Fruit fly (Drosophila melanogaster) whole organism, adult: ENCODE results near the gene CG6656.

Source experiments
- CG12768 ChIP-seq: fragments of 200-800 bp; sonication (Bioruptor generic); optimal IDR thresholded peaks from 2 replicates; lab custom pipeline; 2017; ENCODE audit warnings: missing biosample characterization, missing genetic modification characterization, mild to moderate bottlenecking, moderate library complexity, missing genetic modification reagents
- CG5204 ChIP-seq: fragments of 200-800 bp; sonication (Bioruptor generic); optimal IDR thresholded peaks from 2 replicates; lab custom pipeline; 2016; ENCODE audit warnings: missing biosample characterization, missing genetic modification characterization
- Crg-1 ChIP-seq: fragments of 200-800 bp; sonication (Bioruptor generic); optimal IDR thresholded peaks from 2 replicates; lab custom pipeline; 2016; ENCODE audit warnings: missing biosample characterization, missing genetic modification characterization
- Hr96 ChIP-seq: fragments of 200-800 bp; sonication (Bioruptor generic); optimal IDR thresholded peaks from 2 replicates; lab custom pipeline; 2016; ENCODE audit warnings: missing biosample characterization, missing genetic modification characterization
- Mnt ChIP-seq: fragments of 200-800 bp; sonication (Bioruptor generic); optimal IDR thresholded peaks from 2 replicates; lab custom pipeline; 2016; ENCODE audit warnings: missing biosample characterization, mild to moderate bottlenecking, missing genetic modification characterization
- cic ChIP-seq: fragments of 200-800 bp; sonication (Bioruptor generic); optimal IDR thresholded peaks from 2 replicates; lab custom pipeline; 2017; ENCODE audit warnings: missing biosample characterization, mild to moderate bottlenecking, missing genetic modification characterization, moderate library complexity
- cnc ChIP-seq, 2 experiments: fragments of >200 bp; optimal IDR thresholded peaks; 2 replicates each; lab custom pipeline; 2017
- toe ChIP-seq: fragments of 200-800 bp; sonication (Bioruptor generic); optimal IDR thresholded peaks from 2 replicates; lab custom pipeline; 2016; ENCODE audit warnings: missing biosample characterization, missing genetic modification characterization

DNA sequence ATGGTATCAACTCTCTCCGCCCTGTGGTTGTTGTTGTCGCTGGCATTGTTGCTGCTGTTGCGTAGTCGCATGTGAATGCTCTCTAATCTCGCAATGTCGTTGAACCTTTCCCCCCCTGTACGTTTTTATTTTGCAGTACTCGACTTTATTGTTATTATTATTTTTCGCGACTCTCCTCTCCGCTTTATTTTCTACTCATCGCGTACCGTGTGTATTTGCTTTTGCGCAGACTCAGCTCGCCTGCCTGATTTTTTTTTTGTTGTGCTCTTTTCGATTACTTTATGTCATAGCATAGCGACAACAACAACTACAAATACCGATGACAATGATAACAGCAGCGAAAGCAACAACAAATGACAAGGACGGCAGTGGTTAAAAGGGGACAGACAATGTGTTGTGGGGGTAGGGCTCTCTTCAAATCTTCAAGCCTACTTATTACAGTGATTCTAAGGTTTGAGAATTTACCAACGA lies 45.6 kb upstream of the CG6656 start:
- TF ChIP-seq Hr96 (GFP tag; lab: Kevin White, UChicago) (no peak), Mnt (no peak), CG5204 (GFP tag; lab: Kevin White, UChicago) (no peak), cnc (optimal IDR thresholded peaks at IDR 0.05; lab: Kevin White, UChicago) (no peak), cic (no peak), CG12768 (GFP tag; lab: Kevin White, UChicago) (no peak), Crg-1 (no peak), toe (GFP tag; lab: Kevin White, UChicago) (no peak)
